Worm (Caenorhabditis elegans) whole organism, young adult: ENCODE measurements around the gene tftc-3.

Experiments
- B0261.1 ChIP-seq: sonication (generic microtip); optimal IDR thresholded peaks from 2 replicates; lab custom pipeline; 2016; ENCODE audit warnings: mild to moderate bottlenecking, missing genetic modification characterization, moderate library complexity, missing compliant biosample characterization
- B0336.3 ChIP-seq: fragments of 200-800 bp; sonication (Bioruptor generic); IDR thresholded peaks from 2 replicates; pipeline ENCODE4 v1.3.6; 2022; ENCODE audit warnings: missing genetic modification characterization, missing compliant biosample characterization
- F49E8.2 ChIP-seq: sonication (generic microtip); optimal IDR thresholded peaks from 3 replicates; lab custom pipeline; 2017; ENCODE audit warnings: missing genetic modification characterization, mild to moderate bottlenecking, missing compliant biosample characterization, antibody characterized with exemption, moderate library complexity; ENCODE audit not compliant: insufficient read depth
- F52B5.7 ChIP-seq: sonication (generic microtip); optimal IDR thresholded peaks from 2 replicates; lab custom pipeline; 2016; ENCODE audit warnings: mild to moderate bottlenecking, missing genetic modification characterization, missing compliant biosample characterization
- F57A8.1 ChIP-seq: fragments of 200-800 bp; sonication (Bioruptor generic); optimal IDR thresholded peaks from 2 replicates; lab custom pipeline; 2018; ENCODE audit warnings: mild to moderate bottlenecking, missing genetic modification characterization, moderate library complexity, missing compliant biosample characterization
- K11D2.4 ChIP-seq: fragments of 200-800 bp; sonication (Bioruptor generic); IDR thresholded peaks from 2 replicates; pipeline ENCODE4 v1.3.6; 2022; ENCODE audit warnings: missing genetic modification reagents, missing genetic modification characterization, missing compliant biosample characterization
- T07F8.4 ChIP-seq: sonication (generic microtip); optimal IDR thresholded peaks from 2 replicates; lab custom pipeline; 2016; ENCODE audit warnings: mild to moderate bottlenecking, missing genetic modification characterization, moderate library complexity, missing compliant biosample characterization
- T26A5.8 ChIP-seq: sonication (generic microtip); optimal IDR thresholded peaks from 2 replicates; lab custom pipeline; 2016; ENCODE audit warnings: missing genetic modification characterization, missing compliant biosample characterization
- Y53F4B.3 ChIP-seq: fragments of 200-800 bp; sonication (Bioruptor generic); IDR thresholded peaks from 2 replicates; pipeline ENCODE4 v1.3.6; 2022; ENCODE audit warnings: missing genetic modification reagents, missing genetic modification characterization, missing compliant biosample characterization
- Y53G8AR.9 ChIP-seq: fragments of 200-800 bp; sonication (Bioruptor generic); conservative IDR thresholded peaks from 2 replicates; pipeline ENCODE4 v1.3.6; 2022; ENCODE audit warnings: missing genetic modification reagents, missing genetic modification characterization, missing compliant biosample characterization
- Y56A3A.18 ChIP-seq: fragments of 200-800 bp; sonication (Bioruptor generic); IDR thresholded peaks from 2 replicates; pipeline ENCODE4 v1.3.6; 2022; ENCODE audit warnings: missing genetic modification reagents, missing genetic modification characterization, missing compliant biosample characterization
- Y67H2A.10 ChIP-seq: fragments of 200-800 bp; sonication (Bioruptor generic); conservative IDR thresholded peaks from 2 replicates; pipeline ENCODE4 v1.3.6; 2022; ENCODE audit warnings: missing genetic modification reagents, missing genetic modification characterization, missing compliant biosample characterization
- Y95B8A.8 ChIP-seq: fragments of 200-800 bp; sonication (Bioruptor generic); IDR thresholded peaks from 2 replicates; pipeline ENCODE4 v1.3.6; 2022; ENCODE audit warnings: missing genetic modification reagents, missing genetic modification characterization, missing compliant biosample characterization
- ZK185.1 ChIP-seq: sonication (generic microtip); optimal IDR thresholded peaks from 2 replicates; lab custom pipeline; 2016; ENCODE audit warnings: mild to moderate bottlenecking, missing genetic modification characterization, missing compliant biosample characterization; ENCODE audit not compliant: poor library complexity, severe bottlenecking
- ama-1 ChIP-seq, 3 experiments: fragments of 150-350 bp in 1 of 3; sonication (generic microtip) in 2 of 3; optimal IDR thresholded peaks; 2 replicates each; lab custom pipeline; 2014 to 2018; ENCODE audit warnings: missing biosample characterization in 2 of 3, missing genetic modification characterization in 2 of 3, missing genetic modification reagents in 2 of 3
- aptf-2 ChIP-seq: fragments of 200-800 bp; sonication (Bioruptor generic); conservative IDR thresholded peaks from 2 replicates; pipeline ENCODE4 v1.3.6; 2022; ENCODE audit warnings: missing genetic modification reagents, missing genetic modification characterization, missing compliant biosample characterization
- attf-3 ChIP-seq: fragments of 200-800 bp; sonication (Bioruptor generic); conservative IDR thresholded peaks from 2 replicates; pipeline ENCODE4 v1.3.6; 2022; ENCODE audit warnings: missing genetic modification reagents, missing genetic modification characterization, missing compliant biosample characterization
- bed-2 ChIP-seq: fragments of 200-800 bp; sonication (Bioruptor generic); IDR thresholded peaks from 2 replicates; pipeline ENCODE4 v1.3.6; 2022; ENCODE audit warnings: missing genetic modification reagents, missing genetic modification characterization, missing compliant biosample characterization
- cebp-1 ChIP-seq, 2 experiments: fragments of 200-800 bp in 1 of 2; sonication (Bioruptor generic) in 1 of 2; sonication (generic microtip) in 1 of 2; IDR thresholded peaks in 1 of 2; optimal IDR thresholded peaks in 1 of 2; 2 replicates each; pipeline versions ENCODE4 v1.3.6 to Lab custom; 2017 to 2022; ENCODE audit warnings: missing compliant biosample characterization in 2 of 2, missing genetic modification characterization in 2 of 2, mild to moderate bottlenecking in 1 of 2, missing genetic modification reagents in 1 of 2, moderate library complexity in 1 of 2
- die-1 ChIP-seq: sonication (generic microtip); optimal IDR thresholded peaks from 2 replicates; lab custom pipeline; 2016; ENCODE audit warnings: missing genotype, mild to moderate bottlenecking, missing genetic modification characterization, missing compliant biosample characterization
- ets-4 ChIP-seq: fragments of 200-800 bp; sonication (Bioruptor generic); optimal IDR thresholded peaks from 2 replicates; lab custom pipeline; 2018; ENCODE audit warnings: mild to moderate bottlenecking, missing genetic modification characterization, missing compliant biosample characterization
- him-1 ChIP-seq: sonication (generic microtip); optimal IDR thresholded peaks from 2 replicates; lab custom pipeline; 2016; ENCODE audit warnings: missing genotype, missing genetic modification reagents, missing genetic modification characterization, missing compliant biosample characterization
- hmg-20 ChIP-seq: fragments of 200-800 bp; sonication (Bioruptor generic); IDR thresholded peaks from 2 replicates; pipeline ENCODE4 v1.3.6; 2022; ENCODE audit warnings: missing genetic modification reagents, missing genetic modification characterization, missing compliant biosample characterization
- madf-10 ChIP-seq: sonication (generic microtip); optimal IDR thresholded peaks from 2 replicates; lab custom pipeline; 2016; ENCODE audit warnings: mild to moderate bottlenecking, missing genetic modification characterization, missing compliant biosample characterization
- madf-3 ChIP-seq: fragments of 200-800 bp; sonication (Bioruptor generic); IDR thresholded peaks from 2 replicates; pipeline ENCODE4 v1.3.6; 2022; ENCODE audit warnings: missing genetic modification reagents, missing genetic modification characterization, missing compliant biosample characterization
- madf-6 ChIP-seq: fragments of 200-800 bp; sonication (Bioruptor generic); IDR thresholded peaks from 2 replicates; pipeline ENCODE4 v1.3.6; 2022; ENCODE audit warnings: missing genetic modification reagents, missing genetic modification characterization, missing compliant biosample characterization
- mes-4 ChIP-seq: sonication (generic microtip); optimal IDR thresholded peaks from 2 replicates; lab custom pipeline; 2016; ENCODE audit warnings: missing genotype, missing genetic modification characterization, missing compliant biosample characterization
- nfyb-1 ChIP-seq: fragments of 200-800 bp; sonication (Bioruptor generic); IDR thresholded peaks from 2 replicates; pipeline ENCODE4 v1.3.6; 2022; ENCODE audit warnings: missing genetic modification reagents, missing genetic modification characterization, missing compliant biosample characterization
- nhr-27 ChIP-seq: fragments of 200-800 bp; sonication (Bioruptor generic); optimal IDR thresholded peaks from 2 replicates; lab custom pipeline; 2018; ENCODE audit warnings: mild to moderate bottlenecking, missing genetic modification characterization, moderate library complexity, missing compliant biosample characterization
- nhr-90 ChIP-seq: sonication (generic microtip); optimal IDR thresholded peaks from 2 replicates; lab custom pipeline; 2016; ENCODE audit warnings: missing genotype, mild to moderate bottlenecking, missing genetic modification characterization, missing compliant biosample characterization
- pha-4 ChIP-seq: fragments of 150-350 bp; sonication (generic microtip); optimal IDR thresholded peaks from 2 replicates; lab custom pipeline; 2014; ENCODE audit warnings: missing biosample characterization, missing genetic modification reagents, missing genetic modification characterization
- rcor-1 ChIP-seq: fragments of 200-800 bp; sonication (Bioruptor generic); IDR thresholded peaks from 2 replicates; pipeline ENCODE4 v1.3.6; 2022; ENCODE audit warnings: missing genetic modification reagents, missing genetic modification characterization, missing compliant biosample characterization
- rec-8 ChIP-seq, 2 experiments: sonication (generic microtip); optimal IDR thresholded peaks; 2 replicates each; lab custom pipeline; 2016; ENCODE audit warnings: mild to moderate bottlenecking in 2 of 2, missing genetic modification characterization in 2 of 2, missing genetic modification reagents in 2 of 2, missing genotype in 2 of 2, missing biosample characterization in 1 of 2, missing compliant biosample characterization in 1 of 2, moderate library complexity in 1 of 2
- zfh-2 ChIP-seq: fragments of 200-800 bp; sonication (Bioruptor generic); conservative IDR thresholded peaks from 2 replicates; pipeline ENCODE4 v1.3.6; 2022; ENCODE audit warnings: missing genetic modification reagents, missing genetic modification characterization, missing compliant biosample characterization
- ztf-22 ChIP-seq: fragments of 200-800 bp; sonication (Bioruptor generic); optimal IDR thresholded peaks from 2 replicates; lab custom pipeline; 2018; ENCODE audit warnings: mild to moderate bottlenecking, missing genetic modification characterization, moderate library complexity, missing compliant biosample characterization

Gene tftc-3

DNA sequence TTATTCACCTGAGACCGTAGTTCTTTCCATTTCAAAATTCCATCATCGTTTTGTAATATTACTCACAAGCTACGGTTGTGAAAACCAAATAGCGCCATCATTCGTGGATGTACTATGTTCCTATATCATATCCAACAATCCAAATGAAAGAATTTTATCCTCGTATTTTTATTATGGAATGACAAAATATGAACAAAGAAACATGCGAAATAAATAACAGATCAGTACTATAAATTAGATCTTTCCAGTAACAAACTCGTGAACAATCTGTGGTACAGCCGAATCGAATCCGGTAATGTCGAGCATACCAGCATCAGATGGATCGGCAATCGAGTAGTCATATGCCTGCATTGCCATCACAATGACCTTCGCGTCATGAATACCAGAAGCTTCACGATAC lies 42.5 kb upstream of the tftc-3 start:
- no peak; the same call in 1 of the 2 replicates for TF ChIP-seq cebp-1 (GFP tag; IDR thresholded peaks at IDR 0.05; lab: Robert Waterston, UW)
- TF ChIP-seq cebp-1 (tag; optimal IDR thresholded peaks at IDR 0.05; lab: Kevin White, UChicago), result peak; percentile 24
- TF ChIP-seq Y95B8A.8 (GFP tag; lab: Robert Waterston, UW), result peak; percentile 67; the same call in 1 of the 2 replicates
- peak; percentile 25 for TF ChIP-seq him-1 (tag; lab: Kevin White, UChicago)
- TF ChIP-seq B0261.1, result no peak
- TF ChIP-seq T26A5.8 (tag; lab: Kevin White, UChicago), result no peak
- TF ChIP-seq nhr-90 (tag; lab: Kevin White, UChicago), result no peak
- no peak for TF ChIP-seq pha-4
- no peak for TF ChIP-seq T07F8.4 (tag; lab: Kevin White, UChicago)
- peak; percentile 10 for TF ChIP-seq F49E8.2 (tag; lab: Kevin White, UChicago)
- TF ChIP-seq madf-6, result 0 out of 2 replicates have a peak, but pooled peaks have one; percentile 11
- no peak for TF ChIP-seq ets-4 (GFP tag; lab: Kevin White, UChicago)
- TF ChIP-seq K11D2.4, result no peak
- no peak for TF ChIP-seq rec-8 (tag; optimal IDR thresholded peaks at IDR 0.05; lab: Kevin White, UChicago)
- no peak for TF ChIP-seq ama-1 (optimal IDR thresholded peaks at IDR 0.05; lab: Kevin White, UChicago)
- peak in 1 of 2 experiments; percentile 64 for TF ChIP-seq ama-1 (GFP tag; optimal IDR thresholded peaks at IDR 0.05; lab: Kevin White, UChicago)
- TF ChIP-seq Y56A3A.18, result peak; percentile 44; the same call in 1 of the 2 replicates
- no peak for TF ChIP-seq F52B5.7
- peak; percentile 53; the same call in 1 of the 2 replicates for TF ChIP-seq B0336.3
- TF ChIP-seq nhr-27 (tag; lab: Kevin White, UChicago), result no peak

DNA sequence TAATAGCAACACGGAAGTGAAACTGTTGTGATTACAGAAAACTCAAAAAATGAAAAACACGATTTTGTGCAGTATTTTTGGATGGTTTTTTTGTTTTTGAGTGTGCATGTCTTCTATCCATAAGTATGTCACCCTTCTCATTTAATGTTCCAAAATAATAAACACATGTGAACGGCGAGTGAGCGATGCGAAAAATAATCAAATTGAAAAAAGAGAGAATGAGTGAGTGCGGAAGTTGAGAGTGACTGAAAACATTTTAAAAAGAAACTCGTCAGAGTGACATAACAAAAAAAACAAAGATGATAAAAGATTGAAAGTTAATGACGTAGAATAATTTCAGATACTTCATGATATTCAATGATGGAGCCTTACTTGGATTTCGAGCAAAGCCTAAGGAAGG lies 39.4 kb upstream of the tftc-3 start:
- TF ChIP-seq Y67H2A.10 (GFP tag; lab: Robert Waterston, UW), result no peak
- TF ChIP-seq madf-10, result no peak
- TF ChIP-seq T26A5.8 (tag; lab: Kevin White, UChicago), result no peak
- TF ChIP-seq aptf-2 (GFP tag; lab: Robert Waterston, UW), result no peak
- no peak for TF ChIP-seq hmg-20 (GFP tag; lab: Robert Waterston, UW)
- no peak for TF ChIP-seq Y53F4B.3 (GFP tag; lab: Robert Waterston, UW)
- TF ChIP-seq ZK185.1 (tag; lab: Kevin White, UChicago), result no peak
- no peak for TF ChIP-seq attf-3 (GFP tag; lab: Robert Waterston, UW)
- no peak for TF ChIP-seq bed-2 (GFP tag; lab: Robert Waterston, UW)
- no peak for TF ChIP-seq madf-3 (GFP tag; lab: Robert Waterston, UW)
- TF ChIP-seq rcor-1 (GFP tag; lab: Robert Waterston, UW), result no peak
- TF ChIP-seq mes-4 (tag; lab: Kevin White, UChicago), result no peak
- no peak for TF ChIP-seq madf-6
- TF ChIP-seq F57A8.1, result no peak
- no peak for TF ChIP-seq die-1 (tag; lab: Kevin White, UChicago)

DNA sequence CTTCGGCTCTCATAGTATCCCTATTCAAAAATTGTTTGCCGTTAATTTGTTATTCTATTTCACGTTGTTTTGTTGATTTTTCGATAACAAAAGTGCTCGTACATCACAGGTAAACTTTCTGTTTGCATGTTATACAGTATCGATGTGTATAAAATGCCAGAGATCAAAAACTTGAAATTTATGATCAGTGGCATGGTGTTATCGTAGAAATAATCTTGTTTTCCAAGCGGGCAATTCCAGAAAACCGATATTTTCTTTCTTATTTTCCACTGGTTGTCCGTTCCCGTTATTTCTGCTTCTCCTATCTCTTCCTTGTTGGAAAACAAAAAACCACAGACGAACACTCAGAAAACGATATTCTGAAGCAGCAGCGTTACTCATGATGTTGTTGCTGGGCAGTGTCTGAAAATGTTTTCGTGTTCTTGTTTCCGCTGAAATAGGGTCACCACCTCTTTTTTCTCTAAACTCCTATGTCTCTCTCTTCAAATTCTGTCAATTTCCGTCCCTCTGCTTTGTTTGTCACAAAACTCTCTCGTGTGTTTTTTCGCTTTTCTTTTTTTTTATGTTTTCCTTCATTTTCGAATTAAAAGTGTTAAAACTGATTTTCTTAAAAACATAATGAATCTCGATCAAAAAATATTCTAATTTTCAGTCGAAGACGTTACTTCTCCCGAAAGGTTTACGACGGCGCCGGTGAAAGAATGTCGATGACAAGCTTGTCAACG lies 38.3 kb upstream of the tftc-3 start, which contains the start of gene akt-1:
Gene akt-1 (plus strand): TSS at position 651 of the 725 bp plus-strand sequence.
- TF ChIP-seq zfh-2 (GFP tag; lab: Robert Waterston, UW) (peak; percentile 44; the same call in 1 of the 2 replicates), ztf-22 (no peak), Y53G8AR.9 (0 out of 2 replicates have a peak, but pooled peaks have one; percentile 40), nfyb-1 (GFP tag; lab: Robert Waterston, UW) (0 out of 2 replicates have a peak, but pooled peaks have one; percentile 9)
- TF ChIP-seq, all 124 proteins: peak for 3
